Fruit fly (Drosophila melanogaster) whole organism, embryonic: ENCODE results near the gene slif.

ENCODE experiments used
- Ada2b ChIP-seq: fragments of 200-800 bp; sonication (Bioruptor generic); IDR thresholded peaks from 2 replicates; pipeline ENCODE4 v1.3.6; 2022; ENCODE audit warnings: missing biosample characterization, missing genetic modification characterization
- Asciz ChIP-seq: fragments of 200-800 bp; sonication (Bioruptor generic); optimal IDR thresholded peaks from 2 replicates; lab custom pipeline; 2017; ENCODE audit warnings: missing biosample characterization, mild to moderate bottlenecking, missing genetic modification characterization, missing genetic modification reagents
- Blimp-1 ChIP-seq: fragments of 200-800 bp; sonication (Bioruptor generic); optimal IDR thresholded peaks from 3 replicates; lab custom pipeline; 2018; ENCODE audit warnings: missing biosample characterization, missing genetic modification characterization, mild to moderate bottlenecking, moderate library complexity, missing genetic modification reagents
- CG11504 ChIP-seq: fragments of 200-800 bp; sonication (Bioruptor generic); optimal IDR thresholded peaks from 3 replicates; lab custom pipeline; 2019; ENCODE audit warnings: missing biosample characterization, mild to moderate bottlenecking, missing genetic modification characterization, moderate library complexity
- CG13424 ChIP-seq: fragments of 200-800 bp; sonication (Bioruptor generic); optimal IDR thresholded peaks from 2 replicates; lab custom pipeline; 2019; ENCODE audit warnings: missing biosample characterization, mild to moderate bottlenecking, missing genetic modification characterization, moderate library complexity
- CG13775 ChIP-seq: fragments of 200-800 bp; sonication (Bioruptor generic); optimal IDR thresholded peaks from 3 replicates; lab custom pipeline; 2017; ENCODE audit warnings: missing biosample characterization, mild to moderate bottlenecking, missing genetic modification characterization
- CG15696 ChIP-seq: fragments of 200-800 bp; sonication (Bioruptor generic); optimal IDR thresholded peaks from 2 replicates; lab custom pipeline; 2019; ENCODE audit warnings: missing biosample characterization, mild to moderate bottlenecking, missing genetic modification characterization, moderate library complexity
- CG16813 ChIP-seq: fragments of 200-800 bp; sonication (Bioruptor generic); IDR thresholded peaks from 3 replicates; pipeline ENCODE4 v1.3.6; 2022; ENCODE audit warnings: missing biosample characterization, missing genetic modification characterization; ENCODE audit not compliant: partially characterized antibody
- CG16863 ChIP-seq: fragments of 200-800 bp; sonication (Bioruptor generic); optimal IDR thresholded peaks from 3 replicates; lab custom pipeline; 2016; ENCODE audit warnings: missing biosample characterization, missing genetic modification characterization
- CG18011 ChIP-seq: fragments of 200-800 bp; sonication (Bioruptor generic); optimal IDR thresholded peaks from 2 replicates; lab custom pipeline; 2017; ENCODE audit warnings: missing biosample characterization, missing genetic modification characterization, mild to moderate bottlenecking, moderate library complexity, missing genotype
- CG18262 ChIP-seq: fragments of 200-800 bp; optimal IDR thresholded peaks from 3 replicates; lab custom pipeline; 2019; ENCODE audit warnings: missing biosample characterization, mild to moderate bottlenecking, missing genetic modification characterization, moderate library complexity
- CG18619 ChIP-seq: fragments of 200-800 bp; sonication (Bioruptor generic); optimal IDR thresholded peaks from 3 replicates; lab custom pipeline; 2017; ENCODE audit warnings: missing biosample characterization, mild to moderate bottlenecking, missing genetic modification characterization
- CG30431 ChIP-seq: fragments of 200-800 bp; sonication (Bioruptor generic); optimal IDR thresholded peaks from 2 replicates; lab custom pipeline; 2017; ENCODE audit warnings: missing biosample characterization, missing genetic modification characterization
- CG31441 ChIP-seq: fragments of 200-800 bp; sonication (Bioruptor generic); IDR thresholded peaks from 2 replicates; pipeline ENCODE4 v1.3.6; 2022; ENCODE audit warnings: missing biosample characterization, missing genetic modification characterization
- CG4424 ChIP-seq: fragments of 200-800 bp; sonication (Bioruptor generic); optimal IDR thresholded peaks from 3 replicates; lab custom pipeline; 2016; ENCODE audit warnings: missing biosample characterization, missing genetic modification characterization
- CG6854 ChIP-seq: fragments of 200-800 bp; sonication (Bioruptor generic); optimal IDR thresholded peaks from 3 replicates; lab custom pipeline; 2017; ENCODE audit warnings: missing biosample characterization, mild to moderate bottlenecking, missing genetic modification characterization
- CG8388 ChIP-seq: fragments of 200-800 bp; sonication (Bioruptor generic); optimal IDR thresholded peaks from 2 replicates; lab custom pipeline; 2019; ENCODE audit warnings: missing biosample characterization, mild to moderate bottlenecking, missing genetic modification characterization, moderate library complexity
- CG8924 ChIP-seq: fragments of 200-800 bp; optimal IDR thresholded peaks from 3 replicates; lab custom pipeline; 2019; ENCODE audit warnings: missing biosample characterization, mild to moderate bottlenecking, missing genetic modification characterization, moderate library complexity
- CG9817 ChIP-seq: fragments of 200-800 bp; sonication (Bioruptor generic); optimal IDR thresholded peaks from 2 replicates; lab custom pipeline; 2018; ENCODE audit warnings: missing biosample characterization, mild to moderate bottlenecking, missing genetic modification characterization, moderate library complexity
- Chrac-16 ChIP-seq: fragments of 200-800 bp; sonication (Bioruptor generic); optimal IDR thresholded peaks from 3 replicates; lab custom pipeline; 2016; ENCODE audit warnings: missing biosample characterization, missing genetic modification characterization
- Ets65A ChIP-seq: fragments of 200-800 bp; sonication (Bioruptor generic); peaks from one replicate; lab custom pipeline; 2016; ENCODE audit warnings: missing biosample characterization, missing genetic modification characterization
- Fer3 ChIP-seq: fragments of 200-800 bp; sonication (Bioruptor generic); optimal IDR thresholded peaks from 2 replicates; lab custom pipeline; 2018; ENCODE audit warnings: missing biosample characterization, mild to moderate bottlenecking, missing genetic modification characterization, moderate library complexity
- H2.0 ChIP-seq: fragments of 200-800 bp; sonication (Bioruptor generic); IDR thresholded peaks from 2 replicates; pipeline ENCODE4 v1.3.6; 2022; ENCODE audit warnings: missing biosample characterization, missing genetic modification characterization
- Lhr ChIP-seq: fragments of 200-800 bp; sonication (Bioruptor generic); optimal IDR thresholded peaks from 3 replicates; lab custom pipeline; 2017; ENCODE audit warnings: mild to moderate bottlenecking, missing biosample characterization, missing genetic modification reagents, missing genetic modification characterization
- MBD-R2 ChIP-seq: fragments of 200-800 bp; sonication (Bioruptor generic); IDR thresholded peaks from 2 replicates; pipeline ENCODE4 v1.3.6; 2022; ENCODE audit warnings: missing biosample characterization, missing genetic modification characterization
- Mad ChIP-seq: fragments of 200-800 bp; sonication (Bioruptor generic); optimal IDR thresholded peaks from 2 replicates; lab custom pipeline; 2016; ENCODE audit warnings: missing biosample characterization, missing genetic modification characterization
- Nf-YB ChIP-seq: fragments of 200-800 bp; sonication (Bioruptor generic); optimal IDR thresholded peaks from 3 replicates; lab custom pipeline; 2019; ENCODE audit warnings: missing biosample characterization, mild to moderate bottlenecking, missing genetic modification characterization, moderate library complexity
- Oaz ChIP-seq: fragments of 200-800 bp; sonication (Bioruptor generic); IDR thresholded peaks from 2 replicates; pipeline ENCODE4 v1.3.6; 2022; ENCODE audit warnings: missing biosample characterization, missing genetic modification characterization
- Sox100B ChIP-seq: fragments of 200-800 bp; sonication (Bioruptor generic); optimal IDR thresholded peaks from 3 replicates; lab custom pipeline; 2018; ENCODE audit warnings: missing biosample characterization, mild to moderate bottlenecking, missing genetic modification characterization
- Usf ChIP-seq: fragments of 200-800 bp; sonication (Bioruptor generic); optimal IDR thresholded peaks from 2 replicates; lab custom pipeline; 2017; ENCODE audit warnings: missing genotype, missing biosample characterization, missing genetic modification characterization
- btn ChIP-seq: fragments of 200-800 bp; sonication (Bioruptor generic); optimal IDR thresholded peaks from 2 replicates; lab custom pipeline; 2016; ENCODE audit warnings: missing biosample characterization, missing genetic modification characterization
- dmrt11E ChIP-seq: fragments of 200-800 bp; sonication (Bioruptor generic); optimal IDR thresholded peaks from 3 replicates; lab custom pipeline; 2018; ENCODE audit warnings: missing biosample characterization, mild to moderate bottlenecking, missing genetic modification characterization, moderate library complexity
- fd3F ChIP-seq: fragments of 200-800 bp; sonication (Bioruptor generic); optimal IDR thresholded peaks from 2 replicates; lab custom pipeline; 2018; ENCODE audit warnings: missing biosample characterization, mild to moderate bottlenecking, missing genetic modification characterization, moderate library complexity
- gce ChIP-seq: fragments of 200-800 bp; sonication (Bioruptor generic); IDR thresholded peaks from 3 replicates; pipeline ENCODE4 v1.3.6; 2022; ENCODE audit warnings: missing biosample characterization, missing genetic modification characterization
- gsb-n ChIP-seq: fragments of 200-800 bp; sonication (Bioruptor generic); optimal IDR thresholded peaks from 3 replicates; lab custom pipeline; 2018; ENCODE audit warnings: missing biosample characterization, mild to moderate bottlenecking, missing genetic modification characterization
- inv ChIP-seq: fragments of 200-800 bp; sonication (Bioruptor generic); IDR thresholded peaks from 2 replicates; pipeline ENCODE4 v1.3.6; 2022; ENCODE audit warnings: missing biosample characterization, missing genetic modification characterization; ENCODE audit not compliant: partially characterized antibody
- kni ChIP-seq: fragments of 200-800 bp; sonication (Bioruptor generic); optimal IDR thresholded peaks from 3 replicates; lab custom pipeline; 2017; ENCODE audit warnings: mild to moderate bottlenecking, missing biosample characterization, missing genetic modification reagents, missing genetic modification characterization
- lola ChIP-seq, 3 experiments: fragments of >200 bp in 2 of 3; fragments of 200-800 bp in 1 of 3; sonication (Bioruptor generic) in 1 of 3; optimal IDR thresholded peaks; 2 replicates each; lab custom pipeline; 2017 to 2019; ENCODE audit warnings: missing biosample characterization in 3 of 3, missing genetic modification characterization in 3 of 3, mild to moderate bottlenecking in 1 of 3, moderate library complexity in 1 of 3
- nmo ChIP-seq: fragments of 200-800 bp; sonication (Bioruptor generic); optimal IDR thresholded peaks from 2 replicates; lab custom pipeline; 2018; ENCODE audit warnings: missing biosample characterization, mild to moderate bottlenecking, missing genetic modification characterization, moderate library complexity
- pho ChIP-seq: fragments of 200-800 bp; sonication (Bioruptor generic); optimal IDR thresholded peaks from 2 replicates; lab custom pipeline; 2016; ENCODE audit warnings: missing biosample characterization, missing genetic modification characterization
- phol ChIP-seq: fragments of 200-800 bp; sonication (Bioruptor generic); optimal IDR thresholded peaks from 3 replicates; lab custom pipeline; 2018; ENCODE audit warnings: missing biosample characterization, mild to moderate bottlenecking, missing genetic modification characterization, moderate library complexity
- pita ChIP-seq: fragments of 200-800 bp; sonication (Bioruptor generic); optimal IDR thresholded peaks from 2 replicates; lab custom pipeline; 2017; ENCODE audit warnings: missing biosample characterization, mild to moderate bottlenecking, missing genetic modification characterization
- scrt ChIP-seq: fragments of 200-800 bp; sonication (Bioruptor generic); optimal IDR thresholded peaks from 2 replicates; lab custom pipeline; 2018; ENCODE audit warnings: missing biosample characterization, mild to moderate bottlenecking, missing genetic modification characterization, moderate library complexity
- sim ChIP-seq: fragments of 200-800 bp; sonication (Bioruptor generic); IDR thresholded peaks from 2 replicates; pipeline ENCODE4 v1.3.6; 2022; ENCODE audit warnings: missing biosample characterization, missing genetic modification characterization
- slbo ChIP-seq: fragments of 200-800 bp; sonication (Bioruptor generic); IDR thresholded peaks from 2 replicates; pipeline ENCODE4 v1.3.6; 2022; ENCODE audit warnings: missing biosample characterization, missing genetic modification characterization
- zfh1 ChIP-seq: fragments of 200-800 bp; sonication (Bioruptor generic); IDR thresholded peaks from 3 replicates; pipeline ENCODE4 v1.3.6; 2022; ENCODE audit warnings: missing biosample characterization, missing genetic modification characterization

Gene slif

dm6 chr3L:22909325-22909904, 28.6 kb downstream of the slif start (continued):
- no peak for TF ChIP-seq Fer3 (tag; lab: Kevin White, UChicago)
- no peak for TF ChIP-seq Ada2b (GFP tag; lab: Robert Waterston, UW)
- no peak for TF ChIP-seq Blimp-1 (GFP tag; lab: Kevin White, UChicago)
- peak; percentile 95 for TF ChIP-seq scrt
- TF ChIP-seq, all 482 proteins: peak for 14

dm6 chr3L:22909914-22910541, 29.2 kb downstream of the slif start, which contains the start of gene CG12768:
Gene CG12768 (plus strand): TSS chr3L:22910491.
- peak; percentile 4 for TF ChIP-seq CG15696 (tag; lab: Kevin White, UChicago)
- TF ChIP-seq CG8388 (GFP tag; lab: Kevin White, UChicago), result peak; percentile 20
- TF ChIP-seq Mad, result no peak
- no peak for TF ChIP-seq sim (GFP tag; lab: Robert Waterston, UW)
- peak; percentile 17 for TF ChIP-seq gsb-n
- no peak for TF ChIP-seq btn
- peak; percentile 43; the same call in 1 of the 2 replicates for TF ChIP-seq CG31441 (GFP tag; lab: Robert Waterston, UW)
- peak; percentile 33 for TF ChIP-seq CG4424 (GFP tag; lab: Kevin White, UChicago)
- TF ChIP-seq inv, result no peak
- TF ChIP-seq pita (GFP tag; lab: Kevin White, UChicago), result no peak
- no peak for TF ChIP-seq CG18011 (GFP tag; lab: Kevin White, UChicago)
- peak; percentile 36 for TF ChIP-seq Asciz (GFP tag; lab: Kevin White, UChicago)
- peak in 1 of 3 experiments; percentile 52 for TF ChIP-seq lola (GFP tag; optimal IDR thresholded peaks at IDR 0.05; lab: Kevin White, UChicago)
- peak; percentile 8 for TF ChIP-seq Nf-YB
- no peak for TF ChIP-seq CG16813
- peak; percentile 37 for TF ChIP-seq Ets65A (GFP tag; lab: Kevin White, UChicago)
- peak; percentile 32; the same call in 1 of the 2 replicates for TF ChIP-seq slbo (GFP tag; lab: Robert Waterston, UW)
- peak; percentile 48 for TF ChIP-seq phol (tag; lab: Kevin White, UChicago)
- TF ChIP-seq kni (GFP tag; lab: Kevin White, UChicago), result no peak
- peak; percentile 7 for TF ChIP-seq Usf
- peak; percentile 36 for TF ChIP-seq CG13775 (GFP tag; lab: Kevin White, UChicago)
- peak; percentile 44 for TF ChIP-seq CG8924 (tag; lab: Kevin White, UChicago)
- peak; percentile 8 for TF ChIP-seq dmrt11E (tag; lab: Kevin White, UChicago)
- TF ChIP-seq gce (GFP tag; lab: Robert Waterston, UW), result no peak
- TF ChIP-seq CG18619 (GFP tag; lab: Kevin White, UChicago), result peak; percentile 12
- TF ChIP-seq CG30431, result peak; percentile 3
- TF ChIP-seq nmo, result peak; percentile 33
- peak; percentile 58 for TF ChIP-seq Sox100B
- TF ChIP-seq MBD-R2 (GFP tag; lab: Robert Waterston, UW), result no peak
- no peak for TF ChIP-seq fd3F
- TF ChIP-seq Chrac-16 (GFP tag; lab: Kevin White, UChicago), result no peak
- peak; percentile 70 for TF ChIP-seq CG18262
- no peak for TF ChIP-seq Oaz
- no peak for TF ChIP-seq CG9817 (tag; lab: Kevin White, UChicago)
- no peak for TF ChIP-seq CG16863 (GFP tag; lab: Kevin White, UChicago)
- TF ChIP-seq CG11504 (tag; lab: Kevin White, UChicago), result peak; percentile 9
- 0 out of 3 replicates have a peak, but pooled peaks have one; percentile 15 for TF ChIP-seq zfh1 (GFP tag; lab: Robert Waterston, UW)
- TF ChIP-seq CG6854 (GFP tag; lab: Kevin White, UChicago), result peak; percentile 16
- peak; percentile 23 for TF ChIP-seq CG13424
- no peak for TF ChIP-seq pho (GFP tag; lab: Kevin White, UChicago)
- no peak for TF ChIP-seq Lhr
- TF ChIP-seq H2.0 (GFP tag; lab: Robert Waterston, UW), result no peak
